Fruit fly (Drosophila melanogaster) whole organism, embryonic: Measurements from ENCODE around the gene CG42342.

Experiments used
- Atf-2 ChIP-seq: fragments of 200-800 bp; sonication (Bioruptor generic); optimal IDR thresholded peaks from 2 replicates; lab custom pipeline; 2016; ENCODE audit warnings: missing biosample characterization, missing genetic modification characterization
- Awh ChIP-seq: fragments of 200-800 bp; sonication (Bioruptor generic); IDR thresholded peaks from 2 replicates; pipeline ENCODE4, ENCODE4 v1.3.6; 2022; ENCODE audit warnings: missing biosample characterization, missing genetic modification characterization
- BtbVII ChIP-seq: fragments of 200-800 bp; sonication (Bioruptor generic); optimal IDR thresholded peaks from 3 replicates; lab custom pipeline; 2017; ENCODE audit warnings: missing biosample characterization, mild to moderate bottlenecking, missing genetic modification characterization
- CG10267 ChIP-seq: fragments of 200-800 bp; sonication (Bioruptor generic); optimal IDR thresholded peaks from 2 replicates; lab custom pipeline; 2018; ENCODE audit warnings: missing biosample characterization, mild to moderate bottlenecking, missing genetic modification characterization, moderate library complexity
- CG10431 ChIP-seq: fragments of 200-800 bp; sonication (Bioruptor generic); optimal IDR thresholded peaks from 3 replicates; lab custom pipeline; 2018; ENCODE audit warnings: missing biosample characterization, mild to moderate bottlenecking, missing genetic modification characterization
- CG12391 ChIP-seq: fragments of 200-800 bp; sonication (Bioruptor generic); optimal IDR thresholded peaks from 3 replicates; lab custom pipeline; 2018; ENCODE audit warnings: missing biosample characterization, mild to moderate bottlenecking, missing genetic modification characterization, moderate library complexity
- CG12769 ChIP-seq: fragments of 200-800 bp; sonication (Bioruptor generic); optimal IDR thresholded peaks from 2 replicates; lab custom pipeline; 2019; ENCODE audit warnings: missing biosample characterization, mild to moderate bottlenecking, missing genetic modification characterization, moderate library complexity
- CG18619 ChIP-seq: fragments of 200-800 bp; sonication (Bioruptor generic); optimal IDR thresholded peaks from 3 replicates; lab custom pipeline; 2017; ENCODE audit warnings: missing biosample characterization, mild to moderate bottlenecking, missing genetic modification characterization
- CG2120 ChIP-seq: fragments of 200-800 bp; sonication (Bioruptor generic); optimal IDR thresholded peaks from 3 replicates; lab custom pipeline; 2016; ENCODE audit warnings: missing biosample characterization, missing genetic modification characterization
- CG4404 ChIP-seq: fragments of 200-800 bp; sonication (Bioruptor generic); IDR thresholded peaks from 2 replicates; pipeline ENCODE4 v1.3.6; 2022; ENCODE audit warnings: missing biosample characterization, missing genetic modification characterization
- CG4820 ChIP-seq: fragments of 200-800 bp; sonication (Bioruptor generic); optimal IDR thresholded peaks from 3 replicates; lab custom pipeline; 2016; ENCODE audit warnings: missing biosample characterization, missing genetic modification characterization
- CG6683 ChIP-seq: fragments of 200-800 bp; sonication (Bioruptor generic); optimal IDR thresholded peaks from 2 replicates; lab custom pipeline; 2017; ENCODE audit warnings: missing biosample characterization, mild to moderate bottlenecking, missing genetic modification characterization, missing genetic modification reagents
- CG7839 ChIP-seq: fragments of 200-800 bp; sonication (Bioruptor generic); optimal IDR thresholded peaks from 3 replicates; lab custom pipeline; 2018; ENCODE audit warnings: missing biosample characterization, mild to moderate bottlenecking, missing genetic modification characterization, moderate library complexity
- CG8290 ChIP-seq, 3 experiments: fragments of 200-800 bp; sonication (Bioruptor generic); optimal IDR thresholded peaks; 2 replicates each; lab custom pipeline; 2016 to 2019; ENCODE audit warnings: missing biosample characterization in 3 of 3, missing genetic modification characterization in 3 of 3, mild to moderate bottlenecking in 2 of 3, moderate library complexity in 1 of 3
- CG9727 ChIP-seq: fragments of 200-800 bp; sonication (Bioruptor generic); optimal IDR thresholded peaks from 3 replicates; lab custom pipeline; 2017; ENCODE audit warnings: missing biosample characterization, mild to moderate bottlenecking, missing genetic modification characterization
- CkIIα-i1 ChIP-seq: fragments of 200-800 bp; sonication (Bioruptor generic); IDR thresholded peaks from 2 replicates; pipeline ENCODE4 v1.3.6; 2022; ENCODE audit warnings: missing biosample characterization, missing genetic modification characterization
- CrebB ChIP-seq: fragments of 200-800 bp; sonication (Bioruptor generic); optimal IDR thresholded peaks from 3 replicates; lab custom pipeline; 2018; ENCODE audit warnings: missing biosample characterization, mild to moderate bottlenecking, missing genetic modification characterization
- D ChIP-seq, 2 experiments: fragments of 200-800 bp in 1 of 2; fragments of >200 bp in 1 of 2; sonication (Bioruptor generic) in 1 of 2; optimal IDR thresholded peaks; 2 replicates in 1 of 2; 3 replicates in 1 of 2; lab custom pipeline; 2017; ENCODE audit warnings: mild to moderate bottlenecking in 1 of 2, missing biosample characterization in 1 of 2, missing genetic modification characterization in 1 of 2, missing genetic modification reagents in 1 of 2
- Doc2 ChIP-seq: fragments of 200-800 bp; sonication (Bioruptor generic); IDR thresholded peaks from 2 replicates; pipeline ENCODE4 v1.3.6; 2022; ENCODE audit warnings: missing biosample characterization, missing genetic modification characterization
- Gsc ChIP-seq: fragments of 200-800 bp; sonication (Bioruptor generic); IDR thresholded peaks from 2 replicates; pipeline ENCODE4 v1.3.6; 2022; ENCODE audit warnings: missing biosample characterization, missing genetic modification characterization
- HLH3B ChIP-seq: fragments of 200-800 bp; sonication (Bioruptor generic); IDR thresholded peaks from 2 replicates; pipeline ENCODE4 v1.3.6; 2022; ENCODE audit warnings: missing biosample characterization, missing genetic modification characterization
- HLHmδ ChIP-seq: fragments of 200-800 bp; sonication (Bioruptor generic); optimal IDR thresholded peaks from 2 replicates; lab custom pipeline; 2018; ENCODE audit warnings: missing biosample characterization, mild to moderate bottlenecking, missing genetic modification characterization, moderate library complexity
- Hr39 ChIP-seq: fragments of >200 bp; optimal IDR thresholded peaks from 2 replicates; lab custom pipeline; 2017
- Hr51 ChIP-seq, 2 experiments: fragments of 200-800 bp; sonication (Bioruptor generic); optimal IDR thresholded peaks; 2 replicates in 1 of 2; 3 replicates in 1 of 2; lab custom pipeline; 2016 to 2018; ENCODE audit warnings: missing biosample characterization in 2 of 2, missing genetic modification characterization in 2 of 2, mild to moderate bottlenecking in 1 of 2, moderate library complexity in 1 of 2
- MBD-R2 ChIP-seq: fragments of 200-800 bp; sonication (Bioruptor generic); IDR thresholded peaks from 2 replicates; pipeline ENCODE4 v1.3.6; 2022; ENCODE audit warnings: missing biosample characterization, missing genetic modification characterization
- Mes4 ChIP-seq: fragments of 200-800 bp; sonication (Bioruptor generic); optimal IDR thresholded peaks from 2 replicates; lab custom pipeline; 2016; ENCODE audit warnings: missing biosample characterization, missing genetic modification characterization
- Nf-YC ChIP-seq: fragments of 200-800 bp; optimal IDR thresholded peaks from 3 replicates; lab custom pipeline; 2019; ENCODE audit warnings: missing biosample characterization, mild to moderate bottlenecking, missing genetic modification characterization, moderate library complexity
- Rfx ChIP-seq: fragments of 200-800 bp; sonication (Bioruptor generic); IDR thresholded peaks from 2 replicates; pipeline ENCODE4 v1.3.6; 2022; ENCODE audit warnings: missing biosample characterization, missing genetic modification characterization
- Sry-δ ChIP-seq: fragments of 200-800 bp; sonication (Bioruptor generic); optimal IDR thresholded peaks from 2 replicates; lab custom pipeline; 2016; ENCODE audit warnings: missing biosample characterization, missing genetic modification characterization
- ap ChIP-seq: fragments of 200-800 bp; sonication (Bioruptor generic); IDR thresholded peaks from 2 replicates; pipeline ENCODE4 v1.3.6; 2022; ENCODE audit warnings: missing biosample characterization, missing genetic modification characterization
- cad ChIP-seq: fragments of >200 bp; optimal IDR thresholded peaks from 2 replicates; lab custom pipeline; 2017; ENCODE audit warnings: missing biosample characterization, missing genetic modification characterization
- chif ChIP-seq, 2 experiments: fragments of 200-800 bp; sonication (Bioruptor generic); optimal IDR thresholded peaks; 3 replicates each; lab custom pipeline; 2016; ENCODE audit warnings: missing biosample characterization in 2 of 2, missing genetic modification characterization in 2 of 2
- corto ChIP-seq: fragments of 200-800 bp; sonication (Bioruptor generic); optimal IDR thresholded peaks from 2 replicates; lab custom pipeline; 2016; ENCODE audit warnings: missing biosample characterization, mild to moderate bottlenecking, missing genetic modification characterization, moderate library complexity
- crol ChIP-seq: fragments of 200-800 bp; sonication (Bioruptor generic); IDR thresholded peaks from 2 replicates; pipeline ENCODE4 v1.3.6; 2022; ENCODE audit warnings: missing biosample characterization, missing genetic modification characterization
- dmrt11E ChIP-seq: fragments of 200-800 bp; sonication (Bioruptor generic); optimal IDR thresholded peaks from 3 replicates; lab custom pipeline; 2018; ENCODE audit warnings: missing biosample characterization, mild to moderate bottlenecking, missing genetic modification characterization, moderate library complexity
- emc ChIP-seq: fragments of 200-800 bp; sonication (Bioruptor generic); optimal IDR thresholded peaks from 2 replicates; lab custom pipeline; 2016; ENCODE audit warnings: missing biosample characterization, missing genetic modification characterization
- esg ChIP-seq: fragments of 200-800 bp; sonication (Bioruptor generic); conservative IDR thresholded peaks from 2 replicates; pipeline ENCODE4 v1.3.6; 2022; ENCODE audit warnings: missing biosample characterization, missing genetic modification characterization
- fd96Cb ChIP-seq: fragments of 200-800 bp; sonication (Bioruptor generic); optimal IDR thresholded peaks from 2 replicates; lab custom pipeline; 2018; ENCODE audit warnings: missing biosample characterization, mild to moderate bottlenecking, missing genetic modification characterization, moderate library complexity
- gcm ChIP-seq: fragments of 200-800 bp; sonication (Bioruptor generic); optimal IDR thresholded peaks from 2 replicates; lab custom pipeline; 2019; ENCODE audit warnings: missing biosample characterization, mild to moderate bottlenecking, missing genetic modification characterization, moderate library complexity
- grn ChIP-seq: fragments of 200-800 bp; sonication (Bioruptor generic); optimal IDR thresholded peaks from 3 replicates; lab custom pipeline; 2017; ENCODE audit warnings: missing biosample characterization, missing genetic modification characterization
- hth ChIP-seq: fragments of >200 bp; optimal IDR thresholded peaks from 2 replicates; lab custom pipeline; 2017; ENCODE audit warnings: inconsistent platforms
- jigr1 ChIP-seq: fragments of 200-800 bp; sonication (Bioruptor generic); IDR thresholded peaks from 3 replicates; pipeline ENCODE4 v1.3.6; 2022; ENCODE audit warnings: missing biosample characterization, missing genetic modification characterization
- pan ChIP-seq, 4 experiments: fragments of >200 bp in 3 of 4; fragments of 200-800 bp in 1 of 4; sonication (Bioruptor generic) in 1 of 4; optimal IDR thresholded peaks in 3 of 4; IDR thresholded peaks in 1 of 4; 2 replicates each; pipeline versions ENCODE4 v1.3.6 to Lab custom; 2017 to 2022; ENCODE audit warnings: missing biosample characterization in 2 of 4, missing genetic modification characterization in 2 of 4, mixed read lengths in 1 of 4
- pfk ChIP-seq: fragments of 200-800 bp; sonication (Bioruptor generic); optimal IDR thresholded peaks from 2 replicates; lab custom pipeline; 2018; ENCODE audit warnings: missing biosample characterization, mild to moderate bottlenecking, missing genetic modification characterization, moderate library complexity
- sens ChIP-seq: fragments of 200-800 bp; sonication (Bioruptor generic); peaks from one replicate; lab custom pipeline; 2016; ENCODE audit warnings: missing biosample characterization, missing genetic modification characterization
- slp2 ChIP-seq: fragments of 200-800 bp; sonication (Bioruptor generic); optimal IDR thresholded peaks from 2 replicates; lab custom pipeline; 2016; ENCODE audit warnings: missing biosample characterization, missing genetic modification characterization
- ttk ChIP-seq: fragments of 200-800 bp; sonication (Bioruptor generic); IDR thresholded peaks from 2 replicates; pipeline ENCODE4 v2.1.2; 2022; ENCODE audit warnings: missing biosample characterization, missing genetic modification characterization
- tx ChIP-seq: fragments of 200-800 bp; sonication (Bioruptor generic); optimal IDR thresholded peaks from 2 replicates; lab custom pipeline; 2016; ENCODE audit warnings: missing biosample characterization, missing genetic modification characterization
- wdn ChIP-seq: fragments of 200-800 bp; sonication (Bioruptor generic); IDR thresholded peaks from 2 replicates; pipeline ENCODE4 v1.3.6; 2022; ENCODE audit warnings: missing biosample characterization, missing genetic modification characterization

The CG42342 gene

DNA sequence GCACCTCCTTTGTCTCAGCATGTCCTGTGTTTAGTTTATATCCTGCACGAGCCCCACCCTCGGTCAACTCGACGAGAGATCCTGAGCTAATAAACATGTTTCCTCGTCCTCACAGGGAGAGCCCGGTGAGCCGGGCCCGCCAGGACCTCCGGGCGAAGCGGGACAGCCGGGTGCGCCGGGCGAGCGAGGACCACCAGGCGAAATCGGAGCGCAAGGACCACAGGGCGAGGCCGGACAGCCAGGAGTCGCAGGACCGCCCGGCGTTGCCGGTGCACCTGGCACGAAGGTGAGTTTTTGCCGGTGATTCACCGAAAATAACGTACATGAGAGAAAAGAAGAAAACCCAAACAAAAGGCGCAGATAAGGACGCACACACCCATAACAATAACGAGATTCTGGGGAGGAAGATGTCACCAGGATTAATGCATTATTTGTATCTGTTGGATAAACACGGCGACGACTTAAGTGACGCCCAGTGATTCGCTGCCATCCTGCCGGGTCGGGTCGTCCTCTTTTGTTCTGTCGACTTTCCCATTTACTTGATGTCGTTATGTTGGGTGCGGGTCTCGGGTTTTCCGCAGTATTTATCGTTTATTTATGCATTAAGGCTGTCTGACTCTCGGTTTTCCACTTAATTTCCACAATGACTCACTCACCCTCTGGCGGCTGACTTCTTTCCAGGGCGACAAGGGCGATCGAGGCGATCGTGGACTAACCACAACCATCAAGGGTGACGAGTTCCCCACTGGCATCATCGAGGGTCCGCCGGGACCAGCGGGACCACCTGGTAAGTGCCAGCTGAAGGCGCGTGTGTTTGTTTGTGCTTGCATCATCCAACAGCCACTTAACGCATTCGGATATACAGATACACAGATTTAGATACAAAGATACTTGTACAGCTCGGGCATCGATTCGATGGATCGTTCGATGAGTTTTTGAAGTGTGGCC is 49.4 kb downstream of the CG42342 start (continued):
- TF ChIP-seq CG18619 (GFP tag; lab: Kevin White, UChicago) = no peak
- TF ChIP-seq fd96Cb (tag; lab: Kevin White, UChicago) = no peak
- no peak for TF ChIP-seq HLH3B
- no peak for TF ChIP-seq Mes4 (GFP tag; lab: Kevin White, UChicago)
- no peak for TF ChIP-seq crol (GFP tag; lab: Robert Waterston, UW)
- TF ChIP-seq D (optimal IDR thresholded peaks at IDR 0.05; lab: Kevin White, UChicago) = peak; percentile 98
- no peak for TF ChIP-seq D (GFP tag; optimal IDR thresholded peaks at IDR 0.05; lab: Kevin White, UChicago)
- no peak for TF ChIP-seq MBD-R2 (GFP tag; lab: Robert Waterston, UW)
- TF ChIP-seq Sry-δ (GFP tag; lab: Kevin White, UChicago) = no peak
- TF ChIP-seq HLHmδ (GFP tag; lab: Kevin White, UChicago) = peak; percentile 91
- TF ChIP-seq ttk (GFP tag; lab: Robert Waterston, UW) = no peak
- TF ChIP-seq corto (GFP tag; lab: Kevin White, UChicago) = no peak
- no peak for TF ChIP-seq slp2 (GFP tag; lab: Kevin White, UChicago)
- no peak for TF ChIP-seq CG4820 (GFP tag; lab: Kevin White, UChicago)
- no peak for TF ChIP-seq Atf-2
- TF ChIP-seq Hr51 (GFP tag; optimal IDR thresholded peaks at IDR 0.05; lab: Kevin White, UChicago) = no peak
- no peak for TF ChIP-seq CG7839
- TF ChIP-seq CrebB (tag; lab: Kevin White, UChicago) = no peak
- TF ChIP-seq hth = peak; percentile 66
- no peak for TF ChIP-seq CG8290 (GFP tag; optimal IDR thresholded peaks at IDR 0.05; lab: Kevin White, UChicago)
- no peak for TF ChIP-seq CG8290 (tag; optimal IDR thresholded peaks at IDR 0.05; lab: Kevin White, UChicago)
- no peak for TF ChIP-seq CG2120 (GFP tag; lab: Kevin White, UChicago)
- no peak for TF ChIP-seq Nf-YC (tag; lab: Kevin White, UChicago)
- no peak for TF ChIP-seq CG12391
- TF ChIP-seq CG6683 (GFP tag; lab: Kevin White, UChicago) = no peak
- TF ChIP-seq BtbVII (GFP tag; lab: Kevin White, UChicago) = no peak
- TF ChIP-seq tx (GFP tag; lab: Kevin White, UChicago) = no peak
- TF ChIP-seq dmrt11E (tag; lab: Kevin White, UChicago) = no peak
- TF ChIP-seq Gsc = no peak
- no peak for TF ChIP-seq pan (optimal IDR thresholded peaks at IDR 0.05; lab: Kevin White, UChicago)
- no peak for TF ChIP-seq pan (GFP tag; optimal IDR thresholded peaks at IDR 0.05 in 1 of 2, IDR thresholded peaks at IDR 0.05 in 1 of 2)
- no peak for TF ChIP-seq jigr1
- no peak for TF ChIP-seq wdn
- TF ChIP-seq Hr39 (lab: Kevin White, UChicago) = no peak
- TF ChIP-seq esg (GFP tag; lab: Robert Waterston, UW) = no peak
- no peak for TF ChIP-seq pfk
- peak; percentile 21 for TF ChIP-seq grn (GFP tag; lab: Kevin White, UChicago)
- TF ChIP-seq gcm = peak; percentile 79
- TF ChIP-seq Doc2 = no peak
- TF ChIP-seq CkIIα-i1 (GFP tag; lab: Robert Waterston, UW) = no peak
- peak; percentile 71 for TF ChIP-seq sens
- TF ChIP-seq CG9727 = no peak
- no peak for TF ChIP-seq Awh (GFP tag; lab: Robert Waterston, UW)
- TF ChIP-seq ap (GFP tag; lab: Robert Waterston, UW) = no peak
- TF ChIP-seq CG12769 (tag; lab: Kevin White, UChicago) = peak; percentile 4
- no peak for TF ChIP-seq emc
- TF ChIP-seq CG10431 (GFP tag; lab: Kevin White, UChicago) = no peak
- TF ChIP-seq CG4404 (GFP tag; lab: Robert Waterston, UW) = no peak
- TF ChIP-seq Rfx = no peak
- TF ChIP-seq chif (GFP tag; optimal IDR thresholded peaks at IDR 0.05; lab: Kevin White, UChicago) = no peak
- TF ChIP-seq CG10267 (tag; lab: Kevin White, UChicago) = no peak
- TF ChIP-seq cad (GFP tag; lab: Kevin White, UChicago) = peak; percentile 23
